In genomic region chrV:9295581-9295980, ce11 we compare ENCODE assay signal across 5 worm cellular contexts.
TF ChIP-seq lines count a peak whose summit lies in the region.

No protein-coding gene starts in this region.

TF ChIP-seq in whole organism, L1 larva, 84 proteins besides CTCF, POLR2A, EP300 and RAD21:
- TF ChIP-seq lin-35 (GFP tag; optimal IDR thresholded peaks at IDR 0.05; lab: Kevin White, UChicago) (no peak), lin-14 (GFP tag; optimal IDR thresholded peaks at IDR 0.05; lab: Kevin White, UChicago) (peak; percentile 15), dsc-1 (tag; optimal IDR thresholded peaks at IDR 0.05; lab: Kevin White, UChicago) (peak; percentile 25)
TF ChIP-seq in whole organism, L1 larva: peak in this region for 2.

TF ChIP-seq in whole organism, L2 larva, 48 proteins besides CTCF, POLR2A, EP300 and RAD21:
- no peak for TF ChIP-seq nhr-237 (tag; optimal IDR thresholded peaks at IDR 0.05; lab: Kevin White, UChicago)
- peak; percentile 17 for TF ChIP-seq F13H6.1 (tag; optimal IDR thresholded peaks at IDR 0.05; lab: Kevin White, UChicago)

TF ChIP-seq in whole organism, L3 larva, 47 proteins besides CTCF, POLR2A, EP300 and RAD21:
- TF ChIP-seq nhr-23 (tag; optimal IDR thresholded peaks at IDR 0.05; lab: Kevin White, UChicago), result no peak
- TF ChIP-seq pha-4 (tag; optimal IDR thresholded peaks at IDR 0.05; lab: Kevin White, UChicago), result peak; percentile 17

TF ChIP-seq in whole organism, late embryonic, 69 proteins besides CTCF, POLR2A, EP300 and RAD21:
- TF ChIP-seq rnt-1 (tag; optimal IDR thresholded peaks at IDR 0.05; lab: Kevin White, UChicago), result peak; percentile 60
- no peak for TF ChIP-seq ceh-22 (tag; optimal IDR thresholded peaks at IDR 0.05; lab: Kevin White, UChicago)

TF ChIP-seq in whole organism, mixed stage, embryonic, 35 proteins besides CTCF, POLR2A, EP300 and RAD21:
- TF ChIP-seq hlh-1 (tag; optimal IDR thresholded peaks at IDR 0.05; lab: Kevin White, UChicago), result no peak
- no peak for TF ChIP-seq snpc-4 (tag; optimal IDR thresholded peaks at IDR 0.05; lab: Kevin White, UChicago)
- peak; percentile 12 for TF ChIP-seq pha-4 (tag; optimal IDR thresholded peaks at IDR 0.05; lab: Kevin White, UChicago)
- TF ChIP-seq unc-120 (tag; optimal IDR thresholded peaks at IDR 0.05; lab: Kevin White, UChicago; ENCODE audit: poor library complexity, severe bottlenecking), result peak; percentile 49
- TF ChIP-seq ham-2 (GFP tag; optimal IDR thresholded peaks at IDR 0.05; lab: Kevin White, UChicago), result no peak
- TF ChIP-seq sptf-1 (tag; optimal IDR thresholded peaks at IDR 0.05; lab: Kevin White, UChicago), result no peak
- TF ChIP-seq unc-62 (GFP tag; optimal IDR thresholded peaks at IDR 0.05; lab: Kevin White, UChicago), result peak; percentile 18
- TF ChIP-seq cnd-1 (tag; optimal IDR thresholded peaks at IDR 0.05; lab: Kevin White, UChicago), result no peak
TF ChIP-seq in whole organism, mixed stage, embryonic: peak in this region for 3.

Comparison
In these comparisons a context has a peak if more than half of its experiments do, and no peak if none do; other contexts are left out.
1. Of the 10 proteins assayed by ChIP-seq in both whole organism, L1 larva and whole organism, late embryonic: peak only in whole organism, L1 larva: none; only in whole organism, late embryonic: rnt-1; in both: none; in neither: 9.